Fruit fly (Drosophila melanogaster) whole organism, adult: ENCODE measurements around the gene Ugt36D1.

ENCODE experiments used
- CG7045 ChIP-seq: fragments of 200-800 bp; sonication (Bioruptor generic); optimal IDR thresholded peaks from 2 replicates; lab custom pipeline; 2017; ENCODE audit warnings: missing biosample characterization, mild to moderate bottlenecking, missing genetic modification characterization
- cnc ChIP-seq, 2 experiments: fragments of >200 bp; optimal IDR thresholded peaks; 2 replicates each; lab custom pipeline; 2017
- ovo ChIP-seq: fragments of 200-800 bp; sonication (Bioruptor generic); optimal IDR thresholded peaks from 2 replicates; lab custom pipeline; 2016; ENCODE audit warnings: missing biosample characterization, missing genetic modification characterization

DNA sequence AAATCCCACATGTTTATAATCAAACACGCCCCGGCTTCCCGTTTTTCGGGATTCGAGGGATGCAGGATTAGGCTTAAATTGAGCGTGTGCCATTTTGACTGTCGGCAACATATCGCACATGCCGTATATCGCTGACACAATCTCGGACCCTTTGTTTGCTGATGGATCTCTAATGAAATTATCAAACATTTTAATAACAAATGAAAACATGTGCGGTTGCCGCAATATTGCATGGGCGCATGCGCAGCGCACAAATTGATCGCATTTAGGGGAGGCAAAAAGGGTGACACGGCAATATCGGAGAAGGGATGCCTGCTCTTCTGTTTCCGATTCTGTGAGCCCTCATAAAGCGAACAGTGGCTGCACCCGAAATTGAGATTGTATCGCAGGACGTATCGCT is 48.1 kb upstream of the Ugt36D1 start:
- TF ChIP-seq CG7045 (GFP tag; lab: Kevin White, UChicago) (no peak), cnc (optimal IDR thresholded peaks at IDR 0.05; lab: Kevin White, UChicago) (no peak), ovo (GFP tag; lab: Kevin White, UChicago) (no peak)
